Fruit fly (Drosophila melanogaster) whole organism, prepupa: ENCODE measurements around the gene CG43219.

Experiments used
- Blimp-1 ChIP-seq: fragments of 200-800 bp; sonication (Bioruptor generic); optimal IDR thresholded peaks from 3 replicates; lab custom pipeline; 2017; ENCODE audit warnings: missing biosample characterization, missing genetic modification characterization, mild to moderate bottlenecking, moderate library complexity, missing genetic modification reagents
- CG10631 ChIP-seq: fragments of 200-800 bp; sonication (Bioruptor generic); optimal IDR thresholded peaks from 2 replicates; lab custom pipeline; 2016; ENCODE audit warnings: missing biosample characterization, missing genetic modification characterization
- CG11294 ChIP-seq: fragments of 200-800 bp; sonication (Bioruptor generic); IDR thresholded peaks from 2 replicates; pipeline ENCODE4 v1.3.6; 2022; ENCODE audit warnings: missing biosample characterization, missing genetic modification characterization
- CG11902 ChIP-seq: fragments of 200-800 bp; sonication (Bioruptor generic); optimal IDR thresholded peaks from 3 replicates; lab custom pipeline; 2016; ENCODE audit warnings: missing biosample characterization, missing genetic modification characterization
- CG15336 ChIP-seq: fragments of 200-800 bp; sonication (Bioruptor generic); IDR thresholded peaks from 2 replicates; pipeline ENCODE4 v1.3.6; 2022; ENCODE audit warnings: missing biosample characterization, missing genetic modification characterization
- CG1621 ChIP-seq: fragments of 200-800 bp; sonication (Bioruptor generic); optimal IDR thresholded peaks from 3 replicates; lab custom pipeline; 2018; ENCODE audit warnings: missing biosample characterization, mild to moderate bottlenecking, missing genetic modification characterization
- CG31627 ChIP-seq: fragments of 200-800 bp; sonication (Bioruptor generic); optimal IDR thresholded peaks from 3 replicates; lab custom pipeline; 2016; ENCODE audit warnings: missing biosample characterization, missing genetic modification characterization
- CG34406 ChIP-seq: fragments of 200-800 bp; sonication (Bioruptor generic); optimal IDR thresholded peaks from 3 replicates; lab custom pipeline; 2016; ENCODE audit warnings: missing biosample characterization, missing genetic modification characterization
- CG6163 ChIP-seq: fragments of 200-800 bp; sonication (Bioruptor generic); IDR thresholded peaks from 3 replicates; pipeline ENCODE4 v1.3.6; 2022; ENCODE audit warnings: missing biosample characterization, missing genetic modification characterization
- CG6276 ChIP-seq: fragments of 200-800 bp; sonication (Bioruptor generic); optimal IDR thresholded peaks from 2 replicates; lab custom pipeline; 2017; ENCODE audit warnings: missing biosample characterization, mild to moderate bottlenecking, missing genetic modification characterization
- CG6854 ChIP-seq: fragments of 200-800 bp; sonication (Bioruptor generic); optimal IDR thresholded peaks from 2 replicates; lab custom pipeline; 2017; ENCODE audit warnings: missing biosample characterization, mild to moderate bottlenecking, missing genetic modification characterization
- CG8119 ChIP-seq: fragments of 200-800 bp; sonication (Bioruptor generic); IDR thresholded peaks from 3 replicates; pipeline ENCODE4 v1.3.6; 2022; ENCODE audit warnings: missing biosample characterization, missing genetic modification characterization
- CG8632 ChIP-seq: fragments of 200-800 bp; sonication (Bioruptor generic); optimal IDR thresholded peaks from 3 replicates; lab custom pipeline; 2016; ENCODE audit warnings: missing biosample characterization, missing genetic modification characterization
- Eip75B ChIP-seq: fragments of 200-800 bp; sonication (Bioruptor generic); optimal IDR thresholded peaks from 3 replicates; lab custom pipeline; 2016; ENCODE audit warnings: missing biosample characterization, missing genetic modification characterization
- Eip78C ChIP-seq: fragments of 200-800 bp; sonication (Bioruptor generic); peaks from one replicate; lab custom pipeline; 2016; ENCODE audit warnings: missing biosample characterization, missing genetic modification characterization
- Gug ChIP-seq: fragments of 200-800 bp; sonication (Bioruptor generic); IDR thresholded peaks from 2 replicates; pipeline ENCODE4 v1.3.6; 2022; ENCODE audit warnings: missing biosample characterization, missing genetic modification characterization
- Hr38 ChIP-seq: sonication (Bioruptor generic); optimal IDR thresholded peaks from 2 replicates; lab custom pipeline; 2016; ENCODE audit warnings: missing biosample characterization, missing genetic modification characterization
- Hr39 ChIP-seq: fragments of 200-800 bp; sonication (Bioruptor generic); optimal IDR thresholded peaks from 2 replicates; lab custom pipeline; 2016; ENCODE audit warnings: missing biosample characterization, missing genetic modification characterization
- Hr4 ChIP-seq: fragments of 200-800 bp; sonication (Bioruptor generic); optimal IDR thresholded peaks from 3 replicates; lab custom pipeline; 2016; ENCODE audit warnings: missing biosample characterization, missing genetic modification characterization
- Lpt ChIP-seq: fragments of 200-800 bp; sonication (Bioruptor generic); optimal IDR thresholded peaks from 3 replicates; lab custom pipeline; 2016; ENCODE audit warnings: missing biosample characterization, missing genetic modification characterization
- Met ChIP-seq: fragments of 200-800 bp; sonication (Bioruptor generic); optimal IDR thresholded peaks from 3 replicates; lab custom pipeline; 2016; ENCODE audit warnings: missing biosample characterization, missing genetic modification characterization
- Smox ChIP-seq: fragments of 200-800 bp; sonication (Bioruptor generic); optimal IDR thresholded peaks from 3 replicates; lab custom pipeline; 2016; ENCODE audit warnings: missing biosample characterization, missing genetic modification characterization
- Sox102F ChIP-seq: fragments of 200-800 bp; sonication (Bioruptor generic); optimal IDR thresholded peaks from 2 replicates; lab custom pipeline; 2016; ENCODE audit warnings: missing biosample characterization, mild to moderate bottlenecking, missing genetic modification characterization
- Sox14 ChIP-seq: fragments of 200-800 bp; sonication (Bioruptor generic); optimal IDR thresholded peaks from 3 replicates; lab custom pipeline; 2016; ENCODE audit warnings: missing biosample characterization, missing genetic modification characterization
- Sox15 ChIP-seq: fragments of 200-800 bp; sonication (Bioruptor generic); optimal IDR thresholded peaks from 3 replicates; lab custom pipeline; 2016; ENCODE audit warnings: missing biosample characterization, missing genetic modification characterization
- acj6 ChIP-seq: fragments of 200-800 bp; sonication (Bioruptor generic); optimal IDR thresholded peaks from 3 replicates; lab custom pipeline; 2016; ENCODE audit warnings: missing biosample characterization, missing genetic modification characterization
- cyc ChIP-seq: fragments of 200-800 bp; sonication (Bioruptor generic); optimal IDR thresholded peaks from 3 replicates; lab custom pipeline; 2016; ENCODE audit warnings: missing biosample characterization, missing genetic modification characterization
- dac ChIP-seq: fragments of 200-800 bp; sonication (Bioruptor generic); optimal IDR thresholded peaks from 2 replicates; lab custom pipeline; 2017; ENCODE audit warnings: missing biosample characterization, mild to moderate bottlenecking, missing genetic modification characterization
- esn ChIP-seq: fragments of 200-800 bp; sonication (Bioruptor generic); optimal IDR thresholded peaks from 2 replicates; lab custom pipeline; 2016; ENCODE audit warnings: missing biosample characterization, mild to moderate bottlenecking, missing genetic modification characterization, moderate library complexity
- fd85E ChIP-seq: fragments of 200-800 bp; sonication (Bioruptor generic); optimal IDR thresholded peaks from 3 replicates; lab custom pipeline; 2016; ENCODE audit warnings: missing biosample characterization, missing genetic modification characterization
- lz ChIP-seq: fragments of 200-800 bp; sonication (Bioruptor generic); optimal IDR thresholded peaks from 3 replicates; lab custom pipeline; 2016; ENCODE audit warnings: missing biosample characterization, missing genetic modification characterization
- spab ChIP-seq: fragments of 200-800 bp; sonication (Bioruptor generic); optimal IDR thresholded peaks from 2 replicates; lab custom pipeline; 2017; ENCODE audit warnings: missing biosample characterization, mild to moderate bottlenecking, missing genetic modification characterization, missing genetic modification reagents
- ss ChIP-seq, 2 experiments: fragments of 200-800 bp; sonication (Bioruptor generic); optimal IDR thresholded peaks; 2 replicates in 1 of 2; 3 replicates in 1 of 2; lab custom pipeline; 2017 to 2018; ENCODE audit warnings: mild to moderate bottlenecking in 2 of 2, missing biosample characterization in 2 of 2, missing genetic modification characterization in 2 of 2, moderate library complexity in 1 of 2
- svp ChIP-seq: fragments of 200-800 bp; sonication (Bioruptor generic); peaks from one replicate; lab custom pipeline; 2016; ENCODE audit warnings: missing biosample characterization, missing genetic modification characterization
- topi ChIP-seq: fragments of 200-800 bp; sonication (Bioruptor generic); optimal IDR thresholded peaks from 3 replicates; lab custom pipeline; 2016; ENCODE audit warnings: missing biosample characterization, missing genetic modification characterization
- vri ChIP-seq: fragments of 200-800 bp; sonication (Bioruptor generic); optimal IDR thresholded peaks from 3 replicates; lab custom pipeline; 2016; ENCODE audit warnings: missing biosample characterization, mild to moderate bottlenecking, missing genetic modification characterization

The CG43219 gene

dm6 chr3L:21224274-21224673 lies 4.1 kb downstream of the CG43219 start (continued):
- no peak for TF ChIP-seq lz (GFP tag; lab: Kevin White, UChicago)
- no peak for TF ChIP-seq Sox102F (GFP tag; lab: Kevin White, UChicago)
- no peak for TF ChIP-seq Sox15 (GFP tag; lab: Kevin White, UChicago)
- no peak for TF ChIP-seq CG1621
- no peak for TF ChIP-seq esn (GFP tag; lab: Kevin White, UChicago)
- TF ChIP-seq CG6854, result no peak
- peak; percentile 86 for TF ChIP-seq Eip78C (GFP tag; lab: Kevin White, UChicago)
- TF ChIP-seq CG10631 (GFP tag; lab: Kevin White, UChicago), result peak; percentile 66
- no peak for TF ChIP-seq Hr38
- peak; percentile 81 for TF ChIP-seq CG8119 (GFP tag; lab: Robert Waterston, UW)
- TF ChIP-seq spab (GFP tag; lab: Kevin White, UChicago), result no peak
- TF ChIP-seq Hr39, result no peak

dm6 chr3L:21224701-21225223 lies 4.6 kb downstream of the CG43219 start:
- TF ChIP-seq CG8632 (GFP tag; lab: Kevin White, UChicago), result no peak
- TF ChIP-seq Met (GFP tag; lab: Kevin White, UChicago), result peak; percentile 47
- TF ChIP-seq lz (GFP tag; lab: Kevin White, UChicago), result peak; percentile 33
- TF ChIP-seq Eip78C (GFP tag; lab: Kevin White, UChicago), result peak; percentile 89
- TF ChIP-seq CG34406 (GFP tag; lab: Kevin White, UChicago), result peak; percentile 17
- TF ChIP-seq CG6163, result peak; percentile 27; the same call in 2 of the 3 replicates
- TF ChIP-seq CG1621, result peak; percentile 22
- TF ChIP-seq Eip75B (GFP tag; lab: Kevin White, UChicago), result peak; percentile 56
- TF ChIP-seq Blimp-1 (GFP tag; lab: Kevin White, UChicago), result peak; percentile 90
- peak; percentile 33 for TF ChIP-seq CG31627 (GFP tag; lab: Kevin White, UChicago)
- TF ChIP-seq CG11902 (GFP tag; lab: Kevin White, UChicago), result no peak
- peak; percentile 36 for TF ChIP-seq topi
- TF ChIP-seq ss (GFP tag; optimal IDR thresholded peaks at IDR 0.05; lab: Kevin White, UChicago), result peak; percentile 28 to 42
- no peak for TF ChIP-seq acj6 (GFP tag; lab: Kevin White, UChicago)
- TF ChIP-seq CG6854, result peak; percentile 83
- TF ChIP-seq Sox102F (GFP tag; lab: Kevin White, UChicago), result peak; percentile 31
- peak; percentile 27 for TF ChIP-seq Smox (GFP tag; lab: Kevin White, UChicago)
- TF ChIP-seq vri (GFP tag; lab: Kevin White, UChicago), result peak; percentile 88
- TF ChIP-seq cyc, result peak; percentile 44
- TF ChIP-seq fd85E (GFP tag; lab: Kevin White, UChicago), result peak; percentile 5
- TF ChIP-seq Hr39, result peak; percentile 45
- TF ChIP-seq Sox14, result peak; percentile 21
- peak; percentile 38 for TF ChIP-seq esn (GFP tag; lab: Kevin White, UChicago)
- no peak for TF ChIP-seq CG8119 (GFP tag; lab: Robert Waterston, UW)
- no peak for TF ChIP-seq CG11294 (GFP tag; lab: Robert Waterston, UW)
- peak; percentile 79 for TF ChIP-seq Lpt
- no peak for TF ChIP-seq dac (GFP tag; lab: Kevin White, UChicago)
- TF ChIP-seq CG15336 (GFP tag; lab: Robert Waterston, UW), result peak; percentile 21; the same call in 1 of the 2 replicates
- peak; percentile 95 for TF ChIP-seq svp (GFP tag; lab: Kevin White, UChicago)

dm6 chr3L:21225642-21226041 lies 5.4 kb downstream of the CG43219 start:
- TF ChIP-seq CG6276 (GFP tag; lab: Kevin White, UChicago) (no peak), Eip78C (GFP tag; lab: Kevin White, UChicago) (peak; percentile 62), CG6163 (0 out of 3 replicates have a peak, but pooled peaks have one; percentile 27), Gug (GFP tag; lab: Robert Waterston, UW) (no peak), Lpt (peak; percentile 9)

dm6 chr3L:21226309-21226708 lies 6.1 kb downstream of the CG43219 start, which contains the start of gene Eip78C:
Gene Eip78C, plus strand, starts transcription at chr3L:21226609.
- TF ChIP-seq CG6163 (0 out of 3 replicates have a peak, but pooled peaks have one; percentile 12), Gug (GFP tag; lab: Robert Waterston, UW) (peak; percentile 34; the same call in 1 of the 2 replicates), esn (GFP tag; lab: Kevin White, UChicago) (no peak), CG6276 (GFP tag; lab: Kevin White, UChicago) (peak; percentile 17), Hr4 (GFP tag; lab: Kevin White, UChicago) (no peak), Eip78C (GFP tag; lab: Kevin White, UChicago) (peak; percentile 30), CG10631 (GFP tag; lab: Kevin White, UChicago) (no peak), acj6 (GFP tag; lab: Kevin White, UChicago) (no peak)
